Worm (Caenorhabditis elegans) whole organism, L4/young adult: ENCODE data around the gene mms-19.

Source experiments
- W03F9.2 ChIP-seq: fragments of 150-350 bp; optimal IDR thresholded peaks from 2 replicates; lab custom pipeline; 2014; ENCODE audit warnings: missing biosample characterization, missing genetic modification characterization
- dao-5 ChIP-seq: sonication (generic microtip); optimal IDR thresholded peaks from 2 replicates; lab custom pipeline; 2016; ENCODE audit warnings: missing genotype, missing genetic modification characterization, moderate library complexity, missing compliant biosample characterization
- him-1 ChIP-seq: sonication (generic microtip); optimal IDR thresholded peaks from 2 replicates; lab custom pipeline; 2016; ENCODE audit warnings: missing genotype, missing genetic modification reagents, missing genetic modification characterization, missing compliant biosample characterization

- TF ChIP-seq him-1 (tag; lab: Kevin White, UChicago) (no peak), W03F9.2 (tag; lab: Kevin White, UChicago) (no peak), dao-5 (tag; lab: Kevin White, UChicago) (no peak)
Measured at ce11 chrV:5538500-5538899, 24.4 kb downstream of the mms-19 start, which contains the start of gene cft-1.
